Worm (Caenorhabditis elegans) whole organism, mixed stage, embryonic: ENCODE data around the gene srsx-38.
"Not testable (repeated sequence)": the region's sequence is repeated elsewhere in the genome, so short reads cannot be mapped to it uniquely, and the experiment has no call there.

Experiments used
- bed-3 ChIP-seq: fragments of 200-800 bp; sonication (Bioruptor generic); optimal IDR thresholded peaks from 3 replicates; lab custom pipeline; 2018; ENCODE audit warnings: mild to moderate bottlenecking, missing genetic modification characterization, moderate library complexity, missing compliant biosample characterization
- blmp-1 ChIP-seq: fragments of 150-350 bp; optimal IDR thresholded peaks from 2 replicates; lab custom pipeline; 2014; ENCODE audit warnings: missing biosample characterization, missing genetic modification characterization
- ceh-39 ChIP-seq: fragments of 150-350 bp; optimal IDR thresholded peaks from 2 replicates; lab custom pipeline; 2014; ENCODE audit warnings: missing biosample characterization, missing genetic modification characterization
- ceh-43 ChIP-seq: fragments of 200-800 bp; sonication (Bioruptor generic); optimal IDR thresholded peaks from 2 replicates; lab custom pipeline; 2018; ENCODE audit warnings: mild to moderate bottlenecking, missing genetic modification characterization, moderate library complexity, missing compliant biosample characterization
- ceh-83 ChIP-seq: fragments of 200-800 bp; sonication (Bioruptor generic); optimal IDR thresholded peaks from 2 replicates; lab custom pipeline; 2018; ENCODE audit warnings: mild to moderate bottlenecking, missing genetic modification characterization, missing compliant biosample characterization
- ces-1 ChIP-seq: fragments of 150-350 bp; optimal IDR thresholded peaks from 2 replicates; lab custom pipeline; 2014; ENCODE audit warnings: missing biosample characterization, missing genetic modification reagents, missing genetic modification characterization
- cnd-1 ChIP-seq: fragments of 200-800 bp; sonication (Bioruptor generic); optimal IDR thresholded peaks from 2 replicates; lab custom pipeline; 2018; ENCODE audit warnings: mild to moderate bottlenecking, missing genetic modification characterization, missing compliant biosample characterization
- drap-1 ChIP-seq: fragments of 200-800 bp; sonication (Bioruptor generic); optimal IDR thresholded peaks from 3 replicates; lab custom pipeline; 2018; ENCODE audit warnings: mild to moderate bottlenecking, missing genetic modification characterization, missing compliant biosample characterization
- elt-1 ChIP-seq: sonication (generic microtip); optimal IDR thresholded peaks from 2 replicates; lab custom pipeline; 2017; ENCODE audit warnings: missing genetic modification characterization, mild to moderate bottlenecking, missing compliant biosample characterization, antibody characterized with exemption, moderate library complexity, borderline replicate concordance; ENCODE audit not compliant: insufficient read depth
- flh-1 ChIP-seq: fragments of 200-800 bp; sonication (Bioruptor generic); optimal IDR thresholded peaks from 2 replicates; lab custom pipeline; 2018; ENCODE audit warnings: mild to moderate bottlenecking, missing genetic modification characterization, moderate library complexity, missing compliant biosample characterization
- ham-2 ChIP-seq: fragments of 200-800 bp; sonication (Bioruptor generic); optimal IDR thresholded peaks from 2 replicates; lab custom pipeline; 2018; ENCODE audit warnings: mild to moderate bottlenecking, missing genetic modification characterization, missing compliant biosample characterization
- hlh-1 ChIP-seq: fragments of 150-350 bp; optimal IDR thresholded peaks from 2 replicates; lab custom pipeline; 2014; ENCODE audit warnings: missing biosample characterization, missing genetic modification reagents, missing genetic modification characterization
- lin-13 ChIP-seq: fragments of 150-350 bp; optimal IDR thresholded peaks from 2 replicates; lab custom pipeline; 2014; ENCODE audit warnings: missing biosample characterization, missing genetic modification characterization
- lin-32 ChIP-seq: fragments of 200-800 bp; sonication (Bioruptor generic); optimal IDR thresholded peaks from 2 replicates; lab custom pipeline; 2018; ENCODE audit warnings: mild to moderate bottlenecking, missing genetic modification characterization, missing compliant biosample characterization
- lsy-2 ChIP-seq: fragments of 150-350 bp; optimal IDR thresholded peaks from 2 replicates; lab custom pipeline; 2014; ENCODE audit warnings: missing biosample characterization, missing genetic modification characterization
- mls-2 ChIP-seq: sonication (generic microtip); optimal IDR thresholded peaks from 2 replicates; lab custom pipeline; 2016; ENCODE audit warnings: mild to moderate bottlenecking, missing genetic modification characterization, moderate library complexity, missing compliant biosample characterization
- nhr-12 ChIP-seq: fragments of 150-350 bp; optimal IDR thresholded peaks from 2 replicates; lab custom pipeline; 2014; ENCODE audit warnings: missing biosample characterization, missing genetic modification characterization
- nhr-2 ChIP-seq: fragments of 150-350 bp; optimal IDR thresholded peaks from 2 replicates; lab custom pipeline; 2014; ENCODE audit warnings: missing biosample characterization, missing genetic modification characterization
- nhr-28 ChIP-seq: fragments of 150-350 bp; optimal IDR thresholded peaks from 2 replicates; lab custom pipeline; 2014; ENCODE audit warnings: missing biosample characterization, missing genetic modification characterization
- nhr-76 ChIP-seq: sonication (generic microtip); optimal IDR thresholded peaks from 2 replicates; lab custom pipeline; 2017; ENCODE audit warnings: missing biosample characterization, missing genetic modification characterization
- pha-4 ChIP-seq: fragments of 150-350 bp; optimal IDR thresholded peaks from 2 replicates; lab custom pipeline; 2018; ENCODE audit warnings: missing biosample characterization, missing genetic modification reagents, missing genetic modification characterization
- sem-2 ChIP-seq: fragments of 200-800 bp; sonication (Bioruptor generic); optimal IDR thresholded peaks from 2 replicates; lab custom pipeline; 2018; ENCODE audit warnings: mild to moderate bottlenecking, missing genetic modification characterization, missing compliant biosample characterization
- tbx-8 ChIP-seq: fragments of 200-800 bp; sonication (Bioruptor generic); optimal IDR thresholded peaks from 2 replicates; lab custom pipeline; 2018; ENCODE audit warnings: mild to moderate bottlenecking, missing genetic modification characterization, moderate library complexity, missing compliant biosample characterization
- unc-120 ChIP-seq: sonication (generic microtip); optimal IDR thresholded peaks from 2 replicates; lab custom pipeline; 2017; ENCODE audit warnings: missing genetic modification characterization, missing compliant biosample characterization; ENCODE audit not compliant: poor library complexity, severe bottlenecking
- unc-39 ChIP-seq: fragments of 150-350 bp; optimal IDR thresholded peaks from 2 replicates; lab custom pipeline; 2014; ENCODE audit warnings: missing biosample characterization, missing genetic modification characterization
- unc-62 ChIP-seq: fragments of 150-350 bp; optimal IDR thresholded peaks from 2 replicates; lab custom pipeline; 2014; ENCODE audit warnings: missing biosample characterization, missing genetic modification reagents, missing genetic modification characterization
- ztf-11 ChIP-seq: fragments of 150-350 bp; optimal IDR thresholded peaks from 2 replicates; lab custom pipeline; 2014; ENCODE audit warnings: missing biosample characterization, missing genetic modification characterization

srsx-38 gene

ce11 chrV:15807420-15807819, at the start of gene srsx-38:
Gene srsx-38, minus strand, starts transcription at chrV:15807520.
- TF ChIP-seq sem-2 (GFP tag; lab: Kevin White, UChicago); nhr-76 (tag; lab: Kevin White, UChicago); ceh-39 (tag; lab: Kevin White, UChicago): not testable (repeated sequence)

DNA sequence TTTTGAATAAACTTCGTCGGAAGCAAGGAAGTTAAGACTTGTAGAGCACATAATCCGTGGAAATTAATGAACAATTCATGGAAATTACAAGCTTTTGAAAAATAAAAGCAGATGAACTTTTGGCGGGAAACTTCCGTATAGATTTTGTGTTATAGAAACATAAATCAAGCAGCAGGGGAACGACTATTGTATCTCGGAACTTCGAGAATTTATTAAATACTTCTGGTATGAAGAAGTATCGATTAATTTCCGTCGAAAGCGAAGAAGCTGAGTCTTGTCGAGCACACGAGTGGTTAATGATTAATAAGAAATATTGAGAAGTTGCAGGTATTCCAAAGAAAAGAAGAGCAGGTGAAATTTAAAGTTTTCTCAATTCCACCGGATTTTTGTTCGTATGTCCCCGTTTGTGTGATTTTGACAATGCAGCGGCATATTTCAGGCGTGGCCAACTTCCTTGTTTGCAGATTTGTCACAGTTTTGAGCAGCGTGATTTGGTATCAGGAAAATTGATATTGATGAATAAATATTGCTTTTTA, 43.0 kb upstream of the srsx-38 start, which contains the start of gene srh-147:
Gene srh-147 (minus strand): TSS at position 51 of the 536 bp plus-strand sequence.
- TF ChIP-seq drap-1 (GFP tag; lab: Kevin White, UChicago); mls-2; ztf-11 (tag; lab: Kevin White, UChicago): not testable (repeated sequence)

DNA sequence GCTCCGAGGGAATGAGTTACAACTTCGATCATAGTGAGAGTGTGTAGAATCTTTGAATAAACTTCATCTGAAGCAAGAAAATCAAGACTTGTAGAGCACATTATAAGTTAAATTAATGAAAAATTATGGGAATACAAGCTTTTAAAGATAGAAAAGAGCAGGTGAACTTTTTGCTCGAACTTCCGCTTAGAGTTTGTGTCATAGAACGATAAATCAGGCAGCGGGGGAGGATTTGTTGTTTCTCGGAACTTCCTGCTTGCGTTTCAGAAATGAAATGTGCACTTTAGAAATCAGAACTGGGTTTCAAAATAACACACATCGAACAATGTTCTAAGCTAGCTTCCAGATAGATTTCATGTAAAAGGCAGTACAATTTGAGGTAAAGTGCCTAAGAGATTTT, 33.8 kb upstream of the srsx-38 start, which contains the start of gene srh-149:
Gene srh-149 (minus strand): TSS at position 101 of the 400 bp plus-strand sequence.
- no peak for TF ChIP-seq elt-1 (tag; lab: Kevin White, UChicago)
- no peak for TF ChIP-seq ceh-83 (GFP tag; lab: Kevin White, UChicago)
- no peak for TF ChIP-seq hlh-1 (tag; lab: Kevin White, UChicago)
- TF ChIP-seq unc-39, result no peak
- TF ChIP-seq nhr-2 (tag; lab: Kevin White, UChicago), result no peak
- TF ChIP-seq unc-120 (tag; lab: Kevin White, UChicago), result no peak
- no peak for TF ChIP-seq mls-2
- TF ChIP-seq ceh-39 (tag; lab: Kevin White, UChicago), result no peak
- no peak for TF ChIP-seq pha-4
- no peak for TF ChIP-seq sem-2 (GFP tag; lab: Kevin White, UChicago)
- TF ChIP-seq lsy-2, result no peak
- TF ChIP-seq unc-62 (GFP tag; lab: Kevin White, UChicago), result no peak
- TF ChIP-seq flh-1, result no peak
- TF ChIP-seq ces-1 (GFP tag; lab: Kevin White, UChicago), result no peak
- TF ChIP-seq lin-32, result no peak
- no peak for TF ChIP-seq ceh-43
- no peak for TF ChIP-seq ham-2 (GFP tag; lab: Kevin White, UChicago)
- TF ChIP-seq nhr-12 (tag; lab: Kevin White, UChicago), result no peak

ce11 chrV:15833622-15834021, 26.3 kb upstream of the srsx-38 start, which contains the start of gene srbc-54:
Gene srbc-54, minus strand, starts transcription at chrV:15833722.
- TF ChIP-seq lsy-2, result no peak
- TF ChIP-seq cnd-1, result no peak
- TF ChIP-seq nhr-28, result no peak
- no peak for TF ChIP-seq ceh-43
- no peak for TF ChIP-seq drap-1 (GFP tag; lab: Kevin White, UChicago)
- no peak for TF ChIP-seq blmp-1 (tag; lab: Kevin White, UChicago)
- no peak for TF ChIP-seq lin-32
- no peak for TF ChIP-seq hlh-1 (tag; lab: Kevin White, UChicago)
- no peak for TF ChIP-seq elt-1 (tag; lab: Kevin White, UChicago)
- no peak for TF ChIP-seq ceh-39 (tag; lab: Kevin White, UChicago)
- no peak for TF ChIP-seq nhr-76 (tag; lab: Kevin White, UChicago)
- no peak for TF ChIP-seq ham-2 (GFP tag; lab: Kevin White, UChicago)

- no peak for TF ChIP-seq lin-13 (tag; lab: Kevin White, UChicago)
- no peak for TF ChIP-seq pha-4
- no peak for TF ChIP-seq ham-2 (GFP tag; lab: Kevin White, UChicago)
- no peak for TF ChIP-seq unc-120 (tag; lab: Kevin White, UChicago)
- no peak for TF ChIP-seq bed-3
- no peak for TF ChIP-seq lin-32
- TF ChIP-seq ces-1 (GFP tag; lab: Kevin White, UChicago), result no peak
- no peak for TF ChIP-seq tbx-8
- no peak for TF ChIP-seq blmp-1 (tag; lab: Kevin White, UChicago)
Observed at ce11 chrV:15831586-15831985, 24.3 kb upstream of the srsx-38 start, which contains the start of gene srbc-56. Gene srbc-56, minus strand, starts transcription at chrV:15831686.

ce11 chrV:15829907-15830306, 22.6 kb upstream of the srsx-38 start, which contains the start of gene srbc-55:
Gene srbc-55, minus strand, starts transcription at chrV:15830007.
- TF ChIP-seq drap-1 (GFP tag; lab: Kevin White, UChicago), result no peak
